Fruit fly (Drosophila melanogaster): Measurements from ENCODE around the gene Tlk.

- TF ChIP-seq CG14655 (GFP tag; optimal IDR thresholded peaks at IDR 0.05): no peak
- TF ChIP-seq EcR (GFP tag; optimal IDR thresholded peaks at IDR 0.05): no peak
- TF ChIP-seq Ets98B (GFP tag; IDR thresholded peaks at IDR 0.05): no peak
- TF ChIP-seq CG10348 (GFP tag; IDR thresholded peaks at IDR 0.05): no peak
- TF ChIP-seq Snoo (tag; optimal IDR thresholded peaks at IDR 0.05): no peak
- TF ChIP-seq CG17806 (tag; optimal IDR thresholded peaks at IDR 0.05): no peak
- no peak for TF ChIP-seq CG34367 (tag; optimal IDR thresholded peaks at IDR 0.05)
- no peak for TF ChIP-seq CG4496 (GFP tag; IDR thresholded peaks at IDR 0.05)
- TF ChIP-seq fd96Ca (GFP tag; IDR thresholded peaks at IDR 0.05): no peak
- no peak for TF ChIP-seq CG15710 (tag; optimal IDR thresholded peaks at IDR 0.05)
- no peak for TF ChIP-seq Pif1A (GFP tag; optimal IDR thresholded peaks at IDR 0.05)
- no peak for TF ChIP-seq Pif1B (GFP tag; optimal IDR thresholded peaks at IDR 0.05)
- no peak for TF ChIP-seq CG8301 (tag; optimal IDR thresholded peaks at IDR 0.05)
These were observed 44.4 kb downstream of the Tlk start for dm6 chrX:3764223-3764622.

Measured in whole organism, pupa.